Fruit fly (Drosophila melanogaster) ovary, adult (tissue): Measurements from ENCODE around the gene cher.

Source experiments
- CG17801 ChIP-seq: fragments of 200-800 bp; optimal IDR thresholded peaks from 2 replicates; lab custom pipeline; 2019; ENCODE audit warnings: missing biosample characterization, mild to moderate bottlenecking, missing genetic modification characterization, moderate library complexity; ENCODE audit not compliant: partially characterized antibody

The cher gene

dm6 chr3R:17125339-17126044 lies at the start of gene cher:
cher (minus strand) TSS chr3R:17125389.
- TF ChIP-seq CG17801 (GFP tag; lab: Kevin White, UChicago) = no peak

- TF ChIP-seq CG17801 (GFP tag; lab: Kevin White, UChicago) = peak; percentile 27
Observed at dm6 chr3R:17151376-17152026, 26.3 kb upstream of the cher start, which contains the start of gene CG5292. CG5292 (plus strand) TSS chr3R:17151861.

- no peak for TF ChIP-seq CG17801 (GFP tag; lab: Kevin White, UChicago)
Observed at dm6 chr3R:17150287-17150686, 25.1 kb upstream of the cher start, which contains the start of gene Smug. Smug (plus strand) TSS chr3R:17150587.

dm6 chr3R:17149080-17149746 lies 24.0 kb upstream of the cher start, which contains the start of the genes m-cup and Det:
m-cup (minus strand) TSS chr3R:17149412.
Det (plus strand) TSS chr3R:17149667.
- peak; percentile 44 for TF ChIP-seq CG17801 (GFP tag; lab: Kevin White, UChicago)

- TF ChIP-seq CG17801 (GFP tag; lab: Kevin White, UChicago) = no peak
Observed at dm6 chr3R:17147647-17148244, 22.6 kb upstream of the cher start.

- TF ChIP-seq CG17801 (GFP tag; lab: Kevin White, UChicago) = no peak
Observed at dm6 chr3R:17142304-17142703, 17.1 kb upstream of the cher start, which contains the start of gene TwdlW. TwdlW (minus strand) TSS chr3R:17142404.

dm6 chr3R:17138699-17139098 lies 13.5 kb upstream of the cher start, which contains the start of gene CG5265:
CG5265 (plus strand) TSS chr3R:17138999.
- TF ChIP-seq CG17801 (GFP tag; lab: Kevin White, UChicago) = no peak

dm6 chr3R:17137593-17137992 lies 12.4 kb upstream of the cher start, which contains the start of gene CG5255:
CG5255 (plus strand) TSS chr3R:17137893.
- TF ChIP-seq CG17801 (GFP tag; lab: Kevin White, UChicago) = no peak

- TF ChIP-seq CG17801 (GFP tag; lab: Kevin White, UChicago) = no peak
Observed at dm6 chr3R:17135747-17136146, 10.6 kb upstream of the cher start, which contains the start of gene CG5246. CG5246 (plus strand) TSS chr3R:17136111.

- TF ChIP-seq CG17801 (GFP tag; lab: Kevin White, UChicago) = no peak
Observed at dm6 chr3R:17133897-17134296, 8.7 kb upstream of the cher start, which contains the start of gene CG31267. CG31267 (plus strand) TSS chr3R:17134197.

- no peak for TF ChIP-seq CG17801 (GFP tag; lab: Kevin White, UChicago)
Observed at dm6 chr3R:17132098-17132712, 7.0 kb upstream of the cher start, which contains the start of the genes CG4053 and CG31266. CG4053 (minus strand) TSS chr3R:17132198. CG31266 (plus strand) TSS chr3R:17132662.

dm6 chr3R:17130326-17130725 lies 5.1 kb upstream of the cher start, which contains the start of gene CG17475:
CG17475 (minus strand) TSS chr3R:17130426.
- TF ChIP-seq CG17801 (GFP tag; lab: Kevin White, UChicago) = no peak

dm6 chr3R:17127912-17128311 lies 2.7 kb upstream of the cher start, which contains the start of gene CG31265:
CG31265 (plus strand) TSS chr3R:17128212.
- no peak for TF ChIP-seq CG17801 (GFP tag; lab: Kevin White, UChicago)

dm6 chr3R:17126838-17127237 lies 1.6 kb upstream of the cher start, which contains the start of the genes CG17477 and CG31269:
CG17477 (minus strand) TSS chr3R:17126938.
CG31269 (plus strand) TSS chr3R:17127126.
- TF ChIP-seq CG17801 (GFP tag; lab: Kevin White, UChicago) = no peak
